Worm (Caenorhabditis elegans) whole organism, L2 larva: ENCODE measurements around the gene aps-2.

ENCODE experiments used
- C34F6.9 ChIP-seq: fragments of 150-350 bp; optimal IDR thresholded peaks from 2 replicates; lab custom pipeline; 2014; ENCODE audit warnings: missing biosample characterization, missing genetic modification characterization
- F13H6.1 ChIP-seq: sonication (generic microtip); optimal IDR thresholded peaks from 2 replicates; lab custom pipeline; 2016; ENCODE audit warnings: missing genetic modification characterization, missing compliant biosample characterization
- R02D3.7 ChIP-seq: fragments of 150-350 bp; optimal IDR thresholded peaks from 2 replicates; lab custom pipeline; 2014; ENCODE audit warnings: missing biosample characterization, missing genetic modification characterization
- Y55F3AM.14 ChIP-seq: fragments of 200-800 bp; sonication (Bioruptor generic); optimal IDR thresholded peaks from 2 replicates; lab custom pipeline; 2018; ENCODE audit warnings: mild to moderate bottlenecking, missing genetic modification characterization, missing compliant biosample characterization
- ZK546.5 ChIP-seq: sonication (generic microtip); optimal IDR thresholded peaks from 2 replicates; lab custom pipeline; 2017; ENCODE audit warnings: missing biosample characterization, missing genetic modification characterization
- alr-1 ChIP-seq: fragments of 150-350 bp; optimal IDR thresholded peaks from 2 replicates; lab custom pipeline; 2014; ENCODE audit warnings: missing biosample characterization, missing genetic modification characterization
- aly-2 ChIP-seq: fragments of 150-350 bp; optimal IDR thresholded peaks from 2 replicates; lab custom pipeline; 2014; ENCODE audit warnings: missing biosample characterization, missing genetic modification characterization
- ama-1 ChIP-seq: fragments of 150-350 bp; optimal IDR thresholded peaks from 2 replicates; lab custom pipeline; 2018; ENCODE audit warnings: inconsistent platforms
- blmp-1 ChIP-seq: sonication (generic microtip); optimal IDR thresholded peaks from 2 replicates; lab custom pipeline; 2017; ENCODE audit warnings: missing genetic modification characterization, mild to moderate bottlenecking, missing compliant biosample characterization, antibody characterized with exemption, moderate library complexity; ENCODE audit not compliant: insufficient read depth
- ceh-16 ChIP-seq: fragments of 150-350 bp; optimal IDR thresholded peaks from 2 replicates; lab custom pipeline; 2014; ENCODE audit warnings: missing biosample characterization, missing genetic modification characterization
- ceh-82 ChIP-seq: fragments of 150-350 bp; optimal IDR thresholded peaks from 2 replicates; lab custom pipeline; 2014; ENCODE audit warnings: missing biosample characterization, missing genetic modification characterization
- crh-2 ChIP-seq: sonication (generic microtip); optimal IDR thresholded peaks from 2 replicates; lab custom pipeline; 2017; ENCODE audit warnings: missing biosample characterization, missing genetic modification characterization
- dmd-4 ChIP-seq: sonication (generic microtip); optimal IDR thresholded peaks from 2 replicates; lab custom pipeline; 2017; ENCODE audit warnings: missing biosample characterization, missing genetic modification characterization
- egl-27 ChIP-seq: sonication (generic microtip); optimal IDR thresholded peaks from 3 replicates; lab custom pipeline; 2017; ENCODE audit warnings: missing biosample characterization, missing genetic modification reagents, missing genetic modification characterization
- elt-1 ChIP-seq: fragments of 150-350 bp; optimal IDR thresholded peaks from 2 replicates; lab custom pipeline; 2014; ENCODE audit warnings: missing biosample characterization, missing genetic modification characterization
- elt-3 ChIP-seq: sonication (generic microtip); optimal IDR thresholded peaks from 2 replicates; lab custom pipeline; 2017; ENCODE audit warnings: missing biosample characterization, missing genetic modification characterization
- fos-1 ChIP-seq: fragments of 150-350 bp; optimal IDR thresholded peaks from 2 replicates; lab custom pipeline; 2014; ENCODE audit warnings: missing biosample characterization, missing genetic modification characterization
- gmeb-1 ChIP-seq: fragments of 150-350 bp; optimal IDR thresholded peaks from 2 replicates; lab custom pipeline; 2014; ENCODE audit warnings: missing biosample characterization, missing genetic modification characterization
- lin-11 ChIP-seq: fragments of 150-350 bp; sonication (generic microtip); optimal IDR thresholded peaks from 2 replicates; lab custom pipeline; 2014; ENCODE audit warnings: missing biosample characterization, missing genetic modification characterization, inconsistent platforms, mixed read lengths
- lin-13 ChIP-seq: fragments of 150-350 bp; optimal IDR thresholded peaks from 2 replicates; lab custom pipeline; 2014; ENCODE audit warnings: missing biosample characterization, missing genetic modification reagents, missing genetic modification characterization
- lin-39 ChIP-seq: fragments of 150-350 bp; optimal IDR thresholded peaks from 2 replicates; lab custom pipeline; 2014; ENCODE audit warnings: missing biosample characterization, missing genetic modification reagents, missing genetic modification characterization
- lsy-2 ChIP-seq, 2 experiments: fragments of 150-350 bp in 1 of 2; sonication (generic microtip) in 1 of 2; optimal IDR thresholded peaks; 2 replicates each; lab custom pipeline; 2014 to 2017; ENCODE audit warnings: missing biosample characterization in 2 of 2, missing genetic modification characterization in 2 of 2
- mab-5 ChIP-seq: fragments of 150-350 bp; optimal IDR thresholded peaks from 2 replicates; lab custom pipeline; 2014; ENCODE audit warnings: missing biosample characterization, missing genetic modification characterization
- mbf-1 ChIP-seq: sonication (generic microtip); optimal IDR thresholded peaks from 2 replicates; lab custom pipeline; 2017; ENCODE audit warnings: missing biosample characterization, missing genetic modification characterization
- mdl-1 ChIP-seq, 2 experiments: fragments of 150-350 bp in 1 of 2; sonication (generic microtip) in 1 of 2; optimal IDR thresholded peaks; 2 replicates each; lab custom pipeline; 2017; ENCODE audit warnings: missing biosample characterization in 2 of 2, missing genetic modification characterization in 2 of 2
- nhr-10 ChIP-seq: sonication (generic microtip); optimal IDR thresholded peaks from 2 replicates; lab custom pipeline; 2017; ENCODE audit warnings: missing biosample characterization, missing genetic modification characterization
- nhr-11 ChIP-seq: fragments of 150-350 bp; optimal IDR thresholded peaks from 2 replicates; lab custom pipeline; 2014; ENCODE audit warnings: missing biosample characterization, missing genetic modification characterization
- nhr-12 ChIP-seq: fragments of 150-350 bp; optimal IDR thresholded peaks from 2 replicates; lab custom pipeline; 2014; ENCODE audit warnings: missing biosample characterization, missing genetic modification characterization
- nhr-129 ChIP-seq: fragments of 150-350 bp; optimal IDR thresholded peaks from 2 replicates; lab custom pipeline; 2014; ENCODE audit warnings: missing biosample characterization, missing genetic modification characterization
- nhr-21 ChIP-seq: fragments of 150-350 bp; optimal IDR thresholded peaks from 2 replicates; lab custom pipeline; 2014; ENCODE audit warnings: missing biosample characterization, missing genetic modification characterization
- nhr-23 ChIP-seq: fragments of 150-350 bp; optimal IDR thresholded peaks from 2 replicates; lab custom pipeline; 2014; ENCODE audit warnings: missing biosample characterization, missing genetic modification reagents, missing genetic modification characterization
- nhr-237 ChIP-seq: fragments of 150-350 bp; optimal IDR thresholded peaks from 2 replicates; lab custom pipeline; 2014; ENCODE audit warnings: missing biosample characterization, missing genetic modification characterization
- nhr-25 ChIP-seq: fragments of 150-350 bp; sonication (generic microtip); optimal IDR thresholded peaks from 3 replicates; lab custom pipeline; 2014; ENCODE audit warnings: missing biosample characterization, missing genetic modification characterization
- nhr-6 ChIP-seq: fragments of 150-350 bp; optimal IDR thresholded peaks from 2 replicates; lab custom pipeline; 2014; ENCODE audit warnings: missing biosample characterization, missing genetic modification characterization
- nhr-77 ChIP-seq: fragments of 150-350 bp; optimal IDR thresholded peaks from 2 replicates; lab custom pipeline; 2014; ENCODE audit warnings: missing biosample characterization, missing genetic modification characterization
- peb-1 ChIP-seq: fragments of 150-350 bp; optimal IDR thresholded peaks from 2 replicates; lab custom pipeline; 2014; ENCODE audit warnings: missing biosample characterization, missing genetic modification characterization
- sem-4 ChIP-seq: fragments of 150-350 bp; optimal IDR thresholded peaks from 2 replicates; lab custom pipeline; 2014; ENCODE audit warnings: missing biosample characterization, missing genetic modification reagents, missing genetic modification characterization
- skn-1 ChIP-seq: sonication (generic microtip); optimal IDR thresholded peaks from 2 replicates; lab custom pipeline; 2017; ENCODE audit warnings: missing biosample characterization, missing genetic modification characterization
- sma-9 ChIP-seq, 2 experiments: fragments of 150-350 bp in 1 of 2; sonication (generic microtip) in 1 of 2; optimal IDR thresholded peaks; 2 replicates each; lab custom pipeline; 2014 to 2016; ENCODE audit warnings: missing genetic modification characterization in 2 of 2, mild to moderate bottlenecking in 1 of 2, missing biosample characterization in 1 of 2, missing compliant biosample characterization in 1 of 2, missing genetic modification reagents in 1 of 2, moderate library complexity in 1 of 2
- snpc-4 ChIP-seq: fragments of 150-350 bp; optimal IDR thresholded peaks from 2 replicates; lab custom pipeline; 2014; ENCODE audit warnings: missing biosample characterization, missing genetic modification characterization
- unc-55 ChIP-seq: fragments of 150-350 bp; sonication (generic microtip); optimal IDR thresholded peaks from 3 replicates; lab custom pipeline; 2014; ENCODE audit warnings: missing biosample characterization, missing genetic modification reagents, missing genetic modification characterization
- unc-62 ChIP-seq: fragments of 150-350 bp; optimal IDR thresholded peaks from 2 replicates; lab custom pipeline; 2014; ENCODE audit warnings: missing biosample characterization, missing genetic modification reagents, missing genetic modification characterization
- zag-1 ChIP-seq: fragments of 150-350 bp; optimal IDR thresholded peaks from 2 replicates; lab custom pipeline; 2014; ENCODE audit warnings: missing biosample characterization, missing genetic modification characterization
- ztf-1 ChIP-seq: fragments of 200-800 bp; sonication (Bioruptor generic); conservative IDR thresholded peaks from 2 replicates; pipeline ENCODE4 v1.3.6; 2022; ENCODE audit warnings: missing genetic modification characterization, missing compliant biosample characterization
- ztf-11 ChIP-seq: sonication (generic microtip); optimal IDR thresholded peaks from 2 replicates; lab custom pipeline; 2017; ENCODE audit warnings: missing biosample characterization, missing genetic modification characterization
- ztf-4 ChIP-seq: fragments of 150-350 bp; optimal IDR thresholded peaks from 2 replicates; lab custom pipeline; 2014; ENCODE audit warnings: missing biosample characterization, missing genetic modification characterization

The aps-2 gene

ce11 chrX:4457853-4458322 is at the start of gene aps-2:
aps-2 (plus strand) TSS chrX:4458272.
- TF ChIP-seq ama-1 (lab: Kevin White, UChicago), result no peak
- no peak for TF ChIP-seq zag-1
- no peak for TF ChIP-seq Y55F3AM.14 (GFP tag; lab: Kevin White, UChicago)
- TF ChIP-seq sem-4, result no peak
- TF ChIP-seq egl-27 (tag; lab: Kevin White, UChicago), result no peak
- no peak for TF ChIP-seq alr-1 (tag; lab: Kevin White, UChicago)
- no peak for TF ChIP-seq nhr-237 (tag; lab: Kevin White, UChicago)
- TF ChIP-seq R02D3.7 (tag; lab: Kevin White, UChicago), result peak; percentile 37
- TF ChIP-seq unc-62 (GFP tag; lab: Kevin White, UChicago), result no peak
- TF ChIP-seq ztf-4 (tag; lab: Kevin White, UChicago), result no peak
- TF ChIP-seq mdl-1 (tag; optimal IDR thresholded peaks at IDR 0.05; lab: Kevin White, UChicago), result peak; percentile 1 to 3
- no peak for TF ChIP-seq elt-1 (tag; lab: Kevin White, UChicago)
- TF ChIP-seq sma-9 (GFP tag; optimal IDR thresholded peaks at IDR 0.05; lab: Kevin White, UChicago), result peak; percentile 53
- TF ChIP-seq sma-9 (tag; optimal IDR thresholded peaks at IDR 0.05; lab: Kevin White, UChicago), result no peak
- peak; percentile 68 for TF ChIP-seq crh-2 (tag; lab: Kevin White, UChicago)
- TF ChIP-seq nhr-6 (tag; lab: Kevin White, UChicago), result no peak
- TF ChIP-seq F13H6.1, result peak; percentile 56
- peak; percentile 49 for TF ChIP-seq mab-5 (tag; lab: Kevin White, UChicago)
- TF ChIP-seq peb-1 (tag; lab: Kevin White, UChicago), result no peak
- TF ChIP-seq nhr-12 (tag; lab: Kevin White, UChicago), result no peak
- no peak for TF ChIP-seq dmd-4 (tag; lab: Kevin White, UChicago)
- peak; percentile 18 for TF ChIP-seq ceh-82 (tag; lab: Kevin White, UChicago)
- TF ChIP-seq nhr-23 (tag; lab: Kevin White, UChicago), result no peak
- TF ChIP-seq nhr-21 (tag; lab: Kevin White, UChicago), result peak; percentile 25
- no peak for TF ChIP-seq blmp-1
- TF ChIP-seq unc-55 (GFP tag; lab: Kevin White, UChicago), result peak; percentile 86
- TF ChIP-seq lin-39 (tag; lab: Kevin White, UChicago), result no peak
- peak in 1 of 2 experiments; percentile 49 for TF ChIP-seq lsy-2 (tag; optimal IDR thresholded peaks at IDR 0.05; lab: Kevin White, UChicago)
- TF ChIP-seq ceh-16 (tag; lab: Kevin White, UChicago), result peak; percentile 4
- no peak for TF ChIP-seq snpc-4 (tag; lab: Kevin White, UChicago)
- peak; percentile 65 for TF ChIP-seq nhr-129 (tag; lab: Kevin White, UChicago)
- no peak for TF ChIP-seq ztf-11 (tag; lab: Kevin White, UChicago)
- no peak for TF ChIP-seq nhr-25 (tag; lab: Kevin White, UChicago)
- TF ChIP-seq gmeb-1 (tag; lab: Kevin White, UChicago), result no peak
- peak; percentile 56 for TF ChIP-seq C34F6.9 (tag; lab: Kevin White, UChicago)
- TF ChIP-seq lin-11 (tag; lab: Kevin White, UChicago), result peak; percentile 74
- peak; percentile 35 for TF ChIP-seq fos-1 (tag; lab: Kevin White, UChicago)
- no peak for TF ChIP-seq mbf-1 (tag; lab: Kevin White, UChicago)
- no peak for TF ChIP-seq skn-1 (tag; lab: Kevin White, UChicago)
- TF ChIP-seq nhr-77 (tag; lab: Kevin White, UChicago), result no peak
- no peak for TF ChIP-seq ztf-1 (GFP tag; lab: Robert Waterston, UW)
- TF ChIP-seq lin-13, result peak; percentile 60
- no peak for TF ChIP-seq nhr-10 (tag; lab: Kevin White, UChicago)
- TF ChIP-seq nhr-11, result no peak
- no peak for TF ChIP-seq elt-3
- TF ChIP-seq aly-2 (tag; lab: Kevin White, UChicago), result no peak
- TF ChIP-seq ZK546.5, result no peak
